Worm (Caenorhabditis elegans): ENCODE data around the gene K07G6.1.
"Not testable (repeated sequence)": the region's sequence is repeated elsewhere in the genome, so short reads cannot be mapped to it uniquely, and the experiment has no call there.

K07G6.1 gene

DNA sequence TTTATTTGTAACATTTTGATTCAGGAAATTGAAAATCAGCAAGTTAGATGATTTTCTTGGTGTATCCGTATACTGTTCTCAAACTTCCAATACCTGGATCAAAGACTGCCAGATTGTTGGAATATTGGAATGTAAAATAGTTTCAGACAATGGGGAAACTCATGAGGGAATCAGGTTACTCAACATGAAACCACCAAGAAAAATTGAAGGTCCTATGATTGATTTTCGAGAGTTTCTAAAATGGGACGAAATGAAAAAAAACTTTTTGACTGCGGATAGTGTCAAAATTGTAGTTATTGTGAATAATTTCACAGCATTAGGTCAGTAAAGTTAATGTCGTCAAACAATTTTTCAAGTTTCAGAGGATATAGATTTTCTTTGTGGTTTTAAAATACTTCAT is 30.4 kb downstream of the K07G6.1 start, which contains the start of gene math-3:
math-3 (plus strand) TSS at position 301 of the 400 bp plus-strand sequence.
- TF ChIP-seq mel-28 (tag; optimal IDR thresholded peaks at IDR 0.05; ENCODE audit: borderline replicate concordance) (no peak), ekl-4 (GFP tag; IDR thresholded peaks at IDR 0.05) (no peak), F57A8.1 (GFP tag; optimal IDR thresholded peaks at IDR 0.05) (no peak), B0336.3 (GFP tag; IDR thresholded peaks at IDR 0.05) (no peak), hmg-20 (GFP tag; IDR thresholded peaks at IDR 0.05) (no peak), nhr-179 (tag; optimal IDR thresholded peaks at IDR 0.05) (no peak), B0019.2 (GFP tag; conservative IDR thresholded peaks at IDR 0.05) (no peak)

DNA sequence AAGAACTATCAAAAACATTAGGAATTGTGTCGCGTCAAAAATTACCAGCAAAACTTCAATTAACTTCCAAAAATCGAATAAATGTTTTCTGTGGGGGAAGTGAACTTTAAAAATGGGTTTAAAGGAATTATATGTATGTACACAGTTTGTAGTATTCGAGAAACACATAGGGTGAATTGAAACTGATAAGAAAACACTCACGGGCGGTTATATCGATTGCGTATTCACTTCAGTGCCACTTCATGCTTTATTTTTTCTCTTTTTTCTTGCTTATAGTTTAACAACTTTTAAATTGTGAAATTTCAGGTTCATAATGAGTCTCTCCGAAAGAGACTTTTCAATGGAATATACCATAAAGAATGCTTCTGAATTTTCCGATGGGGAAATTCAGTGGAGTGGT is 33.9 kb downstream of the K07G6.1 start, which contains the start of gene F36H5.14:
F36H5.14 (plus strand) TSS at position 301 of the 400 bp plus-strand sequence.
- not testable (repeated sequence) for TF ChIP-seq cebp-1 (GFP tag; IDR thresholded peaks at IDR 0.05); cebp-1 (tag; optimal IDR thresholded peaks at IDR 0.05); ZK185.1 (tag; optimal IDR thresholded peaks at IDR 0.05; ENCODE audit: poor library complexity, severe bottlenecking); nfya-2 (GFP tag; IDR thresholded peaks at IDR 0.05)

DNA sequence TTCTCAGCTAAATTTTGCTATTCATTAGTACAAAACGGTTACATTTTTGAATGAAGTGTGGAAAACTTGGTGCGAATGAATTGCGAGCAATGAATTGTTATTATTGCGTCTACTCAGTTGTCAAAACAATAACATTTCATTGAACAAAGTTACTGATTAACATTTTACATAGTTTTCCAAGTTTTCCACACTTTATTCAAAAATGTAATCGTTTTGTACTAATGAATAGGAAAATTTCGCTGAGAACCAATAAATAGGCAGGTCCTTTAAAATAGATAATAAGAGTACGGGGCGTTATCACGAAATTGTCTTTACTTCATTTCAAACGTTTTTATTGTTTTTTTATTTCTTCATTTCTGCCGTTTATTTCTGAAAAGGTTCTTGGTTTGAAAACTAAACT is 41.1 kb downstream of the K07G6.1 start, which contains the start of gene math-4:
math-4 (minus strand) TSS at position 101 of the 400 bp plus-strand sequence.
- no peak for TF ChIP-seq F22D6.2 (tag; optimal IDR thresholded peaks at IDR 0.05)
- no peak for TF ChIP-seq hrde-1 (tag; optimal IDR thresholded peaks at IDR 0.05; ENCODE audit: borderline replicate concordance)
- TF ChIP-seq Y67H2A.10 (GFP tag; conservative IDR thresholded peaks at IDR 0.05) = no peak
- no peak for TF ChIP-seq lin-40 (tag; optimal IDR thresholded peaks at IDR 0.05)
- no peak for TF ChIP-seq F55B11.4 (tag; optimal IDR thresholded peaks at IDR 0.05; ENCODE audit: borderline replicate concordance, insufficient read depth)
- TF ChIP-seq ztf-6 (GFP tag; IDR thresholded peaks at IDR 0.05) = no peak

DNA sequence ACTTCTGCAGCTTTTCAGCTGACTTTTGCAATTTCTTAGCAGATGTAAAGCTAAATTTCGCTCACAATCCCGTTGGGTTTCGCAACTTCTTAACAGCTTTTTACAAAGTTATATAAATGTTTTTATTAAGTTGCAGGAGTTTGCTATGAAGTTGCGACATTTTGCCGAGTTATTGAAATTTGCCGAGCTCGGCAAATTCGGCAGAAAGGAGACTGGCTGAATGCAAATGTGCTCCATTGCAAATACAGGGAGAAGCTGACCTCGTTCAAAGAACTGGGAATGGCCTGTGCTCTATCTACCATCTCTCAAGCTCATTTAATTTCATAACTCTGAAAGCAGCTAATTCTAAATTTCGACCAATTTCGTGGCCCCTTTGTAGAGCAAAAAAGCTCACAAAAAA is 43.5 kb downstream of the K07G6.1 start, which contains the start of gene C08F1.11:
C08F1.11 (minus strand) TSS at position 101 of the 400 bp plus-strand sequence.
- TF ChIP-seq F55B11.4 (tag; optimal IDR thresholded peaks at IDR 0.05; ENCODE audit: borderline replicate concordance, insufficient read depth) = no peak
- TF ChIP-seq B0336.3 (GFP tag; IDR thresholded peaks at IDR 0.05) = no peak
- TF ChIP-seq ets-4 (GFP tag; optimal IDR thresholded peaks at IDR 0.05) = no peak

DNA sequence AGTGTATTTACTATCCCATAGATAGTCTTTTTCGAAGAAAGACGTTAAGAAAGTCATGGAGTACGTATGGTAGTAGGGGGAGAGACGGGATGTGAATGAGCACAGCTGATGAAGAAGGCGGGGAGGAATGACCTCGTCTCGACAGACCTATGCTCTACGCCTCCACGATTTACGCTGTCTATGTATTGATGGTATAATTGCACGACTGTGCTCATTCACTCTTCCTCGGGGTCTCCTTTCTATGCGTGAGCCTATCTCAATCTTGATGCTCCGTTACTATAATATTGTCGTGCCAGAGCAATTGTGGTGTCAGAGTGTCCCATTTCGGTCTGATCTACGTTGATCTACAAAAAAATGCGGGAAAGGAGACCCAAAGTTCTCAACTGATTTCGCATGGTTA is 44.9 kb downstream of the K07G6.1 start, which contains the start of gene C08F1.10:
C08F1.10 (minus strand) TSS at position 101 of the 400 bp plus-strand sequence.
- TF ChIP-seq ztf-3 (GFP tag; optimal IDR thresholded peaks at IDR 0.05) (no peak), pha-4 (tag; optimal IDR thresholded peaks at IDR 0.05) (no peak), T26A5.8 (tag; optimal IDR thresholded peaks at IDR 0.05) (no peak), mes-4 (tag; optimal IDR thresholded peaks at IDR 0.05) (no peak), egl-18 (GFP tag; IDR thresholded peaks at IDR 0.05) (no peak), Y53F4B.3 (GFP tag; IDR thresholded peaks at IDR 0.05) (no peak), hsf-1 (GFP tag; IDR thresholded peaks at IDR 0.05) (no peak), lsl-1 (GFP tag; optimal IDR thresholded peaks at IDR 0.05) (no peak), sptf-2 (GFP tag; optimal IDR thresholded peaks at IDR 0.05) (no peak), rec-8 (tag; optimal IDR thresholded peaks at IDR 0.05) (no peak), let-607 (tag; optimal IDR thresholded peaks at IDR 0.05) (no peak), ztf-6 (GFP tag; IDR thresholded peaks at IDR 0.05) (no peak), ceh-58 (GFP tag; IDR thresholded peaks at IDR 0.05) (no peak)
